Fruit fly (Drosophila melanogaster): ENCODE data around the gene Nf-YB.

The Nf-YB gene

dm6 chr2L:19735635-19736109 is at the start of gene Nf-YB, which contains the start of gene CG10462:
TSS of gene Nf-YB (plus strand) at chr2L:19736044.
TSS of gene CG10462 (minus strand) at chr2L:19735980.
- TF ChIP-seq jim (GFP tag; optimal IDR thresholded peaks at IDR 0.05) (no peak), Myc (optimal IDR thresholded peaks at IDR 0.05) (peak; percentile 8)

dm6 chr2L:19700868-19701267 is 35.0 kb upstream of the Nf-YB start, which contains the start of gene scw:
TSS of gene scw (minus strand) at chr2L:19700968.
- TF ChIP-seq dsf (GFP tag; optimal IDR thresholded peaks at IDR 0.05; ENCODE audit: borderline replicate concordance): no peak
- no peak for TF ChIP-seq usp (GFP tag; optimal IDR thresholded peaks at IDR 0.05)
- TF ChIP-seq Rel (GFP tag; optimal IDR thresholded peaks at IDR 0.05): no peak
- no peak for TF ChIP-seq Rel (tag; optimal IDR thresholded peaks at IDR 0.05)
- TF ChIP-seq Vsx2 (GFP tag; optimal IDR thresholded peaks at IDR 0.05; ENCODE audit: partially characterized antibody): no peak

DNA sequence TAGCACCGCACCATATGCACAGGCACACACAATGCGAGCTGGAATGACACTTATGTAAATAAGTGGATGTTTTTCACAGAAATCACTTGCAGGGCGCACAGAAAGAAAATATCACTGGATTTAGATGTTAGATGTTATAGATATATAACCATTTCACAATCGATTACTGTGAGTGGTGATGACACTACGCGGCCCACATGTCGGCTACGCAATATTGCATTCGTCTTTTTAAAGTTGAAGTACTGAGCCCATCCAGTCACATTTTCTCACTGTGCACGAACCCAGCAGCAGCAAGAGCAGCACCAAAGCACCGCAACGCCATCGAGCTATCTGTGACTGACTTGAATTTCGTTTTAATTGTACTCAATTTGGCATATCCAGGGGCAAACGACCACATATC is 13.3 kb upstream of the Nf-YB start:
- TF ChIP-seq sage (GFP tag; optimal IDR thresholded peaks at IDR 0.05): no peak
- no peak for TF ChIP-seq Hr78 (GFP tag; optimal IDR thresholded peaks at IDR 0.05)
- TF ChIP-seq ey (GFP tag; optimal IDR thresholded peaks at IDR 0.05): peak; percentile 3
- no peak for TF ChIP-seq pan (optimal IDR thresholded peaks at IDR 0.05)
- no peak for TF ChIP-seq CrebA (GFP tag; optimal IDR thresholded peaks at IDR 0.05; ENCODE audit: borderline replicate concordance)
- TF ChIP-seq fru (GFP tag; optimal IDR thresholded peaks at IDR 0.05): peak; percentile 9
- TF ChIP-seq Mio (GFP tag; optimal IDR thresholded peaks at IDR 0.05): no peak
- no peak for TF ChIP-seq OdsH (GFP tag; optimal IDR thresholded peaks at IDR 0.05)
- no peak for TF ChIP-seq br (GFP tag; optimal IDR thresholded peaks at IDR 0.05)
- no peak for TF ChIP-seq Vsx2 (GFP tag; optimal IDR thresholded peaks at IDR 0.05; ENCODE audit: partially characterized antibody)
- TF ChIP-seq foxo (GFP tag; optimal IDR thresholded peaks at IDR 0.05): no peak
- no peak for TF ChIP-seq Dif (GFP tag; optimal IDR thresholded peaks at IDR 0.05; ENCODE audit: partially characterized antibody)
- no peak for TF ChIP-seq h (GFP tag; optimal IDR thresholded peaks at IDR 0.05)
- TF ChIP-seq dsf (GFP tag; optimal IDR thresholded peaks at IDR 0.05; ENCODE audit: borderline replicate concordance): no peak
- no peak for TF ChIP-seq Hnf4 (GFP tag; optimal IDR thresholded peaks at IDR 0.05)
- TF ChIP-seq Abd-B (GFP tag; optimal IDR thresholded peaks at IDR 0.05): no peak
- TF ChIP-seq dl (GFP tag; optimal IDR thresholded peaks at IDR 0.05; ENCODE audit: insufficient read depth in 1 of 2, partially characterized antibody in 2 of 2): no peak

DNA sequence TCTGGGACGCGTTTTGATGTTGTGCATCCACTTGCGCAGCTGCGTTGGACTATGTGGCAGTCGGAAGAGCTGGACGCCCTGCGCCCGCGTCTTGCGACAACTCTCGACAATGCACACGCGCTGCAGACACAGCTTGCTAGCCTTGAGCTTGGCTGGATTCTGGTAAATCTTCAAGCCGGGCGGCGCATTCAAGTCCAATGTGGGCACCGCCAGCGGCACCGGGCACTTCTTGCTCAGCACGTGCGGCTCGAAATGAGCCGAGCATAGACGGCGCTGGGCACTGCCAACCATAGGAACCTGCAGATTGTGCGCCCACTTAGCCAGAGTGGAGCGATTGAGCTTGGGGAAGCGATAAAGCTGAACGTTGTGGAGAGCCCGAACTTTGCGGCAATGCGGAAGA is 14.7 kb downstream of the Nf-YB start:
- TF ChIP-seq dmrt93B (GFP tag; optimal IDR thresholded peaks at IDR 0.05): no peak
- no peak for TF ChIP-seq woc (GFP tag; optimal IDR thresholded peaks at IDR 0.05)
- TF ChIP-seq Myc (optimal IDR thresholded peaks at IDR 0.05): no peak
- no peak for TF ChIP-seq Hnf4 (GFP tag; optimal IDR thresholded peaks at IDR 0.05)
- TF ChIP-seq dl (GFP tag; optimal IDR thresholded peaks at IDR 0.05; ENCODE audit: insufficient read depth in 1 of 2, partially characterized antibody in 2 of 2): no peak
- no peak for TF ChIP-seq OdsH (GFP tag; optimal IDR thresholded peaks at IDR 0.05)
- TF ChIP-seq HLH106 (tag; optimal IDR thresholded peaks at IDR 0.05): no peak

dm6 chr2L:19755015-19755414 is 19.2 kb downstream of the Nf-YB start:
- TF ChIP-seq Hr78 (GFP tag; optimal IDR thresholded peaks at IDR 0.05) (no peak), Vsx2 (GFP tag; optimal IDR thresholded peaks at IDR 0.05; ENCODE audit: partially characterized antibody) (no peak), woc (GFP tag; optimal IDR thresholded peaks at IDR 0.05) (no peak), jim (GFP tag; optimal IDR thresholded peaks at IDR 0.05) (no peak), br (GFP tag; optimal IDR thresholded peaks at IDR 0.05) (no peak), Mio (GFP tag; optimal IDR thresholded peaks at IDR 0.05) (no peak), sv (GFP tag; optimal IDR thresholded peaks at IDR 0.05) (no peak), CG9705 (GFP tag; optimal IDR thresholded peaks at IDR 0.05) (no peak), dl (GFP tag; optimal IDR thresholded peaks at IDR 0.05; ENCODE audit: insufficient read depth in 1 of 2, partially characterized antibody in 2 of 2) (no peak), Rel (GFP tag; optimal IDR thresholded peaks at IDR 0.05) (no peak), Rel (tag; optimal IDR thresholded peaks at IDR 0.05) (no peak), h (GFP tag; optimal IDR thresholded peaks at IDR 0.05) (no peak), dmrt93B (GFP tag; optimal IDR thresholded peaks at IDR 0.05) (no peak), usp (GFP tag; optimal IDR thresholded peaks at IDR 0.05) (no peak), Sp1 (GFP tag; optimal IDR thresholded peaks at IDR 0.05) (no peak)

DNA sequence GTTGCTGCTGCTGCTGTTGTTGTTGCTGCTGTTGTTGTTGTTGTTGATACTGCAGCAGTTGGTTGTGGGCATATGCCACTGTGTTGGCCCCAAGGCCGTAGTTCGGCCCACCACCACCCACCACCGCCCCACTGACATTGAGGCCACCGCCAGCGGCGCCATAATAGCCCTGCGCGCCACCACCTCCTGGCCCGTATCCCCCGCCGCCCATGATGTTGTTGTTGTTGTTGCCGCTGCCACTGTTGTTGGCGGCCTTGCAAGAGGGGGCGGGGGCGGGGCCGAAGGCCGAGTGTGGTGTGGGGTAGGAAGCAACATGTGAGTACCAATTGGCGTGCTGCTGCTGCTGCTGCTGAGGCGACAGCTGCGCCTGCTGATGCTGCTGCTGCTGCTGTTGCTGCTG is 20.2 kb downstream of the Nf-YB start:
- TF ChIP-seq foxo (GFP tag; optimal IDR thresholded peaks at IDR 0.05) (no peak), fru (GFP tag; optimal IDR thresholded peaks at IDR 0.05) (no peak), Abd-B (GFP tag; optimal IDR thresholded peaks at IDR 0.05) (no peak), h (GFP tag; optimal IDR thresholded peaks at IDR 0.05) (no peak), ey (GFP tag; optimal IDR thresholded peaks at IDR 0.05) (no peak), Sp1 (GFP tag; optimal IDR thresholded peaks at IDR 0.05) (no peak), Dfd (GFP tag; optimal IDR thresholded peaks at IDR 0.05) (no peak), CrebA (GFP tag; optimal IDR thresholded peaks at IDR 0.05; ENCODE audit: borderline replicate concordance) (no peak), woc (GFP tag; optimal IDR thresholded peaks at IDR 0.05) (no peak), br (GFP tag; optimal IDR thresholded peaks at IDR 0.05) (no peak), N (GFP tag; optimal IDR thresholded peaks at IDR 0.05) (no peak), dsf (GFP tag; optimal IDR thresholded peaks at IDR 0.05; ENCODE audit: borderline replicate concordance) (no peak)

All from whole organism, wandering third instar larva.